Worm (Caenorhabditis elegans) whole organism, L4 larva: ENCODE results near the gene ceh-16.

Source experiments
- aly-2 ChIP-seq: sonication (generic microtip); optimal IDR thresholded peaks from 2 replicates; lab custom pipeline; 2018; ENCODE audit warnings: missing biosample characterization, missing genetic modification characterization
- ceh-32 ChIP-seq: sonication (generic microtip); optimal IDR thresholded peaks from 2 replicates; lab custom pipeline; 2016; ENCODE audit warnings: mild to moderate bottlenecking, missing genetic modification characterization, missing compliant biosample characterization; ENCODE audit not compliant: poor library complexity
- nhr-77 ChIP-seq: fragments of 150-350 bp; optimal IDR thresholded peaks from 2 replicates; lab custom pipeline; 2014; ENCODE audit warnings: missing biosample characterization, missing genetic modification characterization
- unc-62 ChIP-seq, 3 experiments: fragments of 150-350 bp in 1 of 3; sonication (generic microtip); optimal IDR thresholded peaks in 2 of 3; peaks in 1 of 3; 1 replicate in 1 of 3; 2 replicates in 2 of 3; lab custom pipeline; 2014 to 2017; ENCODE audit warnings: missing biosample characterization in 3 of 3, missing genetic modification characterization in 3 of 3, missing genetic modification reagents in 3 of 3, missing genotype in 1 of 3
- zag-1 ChIP-seq: fragments of 150-350 bp; optimal IDR thresholded peaks from 2 replicates; lab custom pipeline; 2014; ENCODE audit warnings: missing biosample characterization, missing genetic modification characterization

DNA sequence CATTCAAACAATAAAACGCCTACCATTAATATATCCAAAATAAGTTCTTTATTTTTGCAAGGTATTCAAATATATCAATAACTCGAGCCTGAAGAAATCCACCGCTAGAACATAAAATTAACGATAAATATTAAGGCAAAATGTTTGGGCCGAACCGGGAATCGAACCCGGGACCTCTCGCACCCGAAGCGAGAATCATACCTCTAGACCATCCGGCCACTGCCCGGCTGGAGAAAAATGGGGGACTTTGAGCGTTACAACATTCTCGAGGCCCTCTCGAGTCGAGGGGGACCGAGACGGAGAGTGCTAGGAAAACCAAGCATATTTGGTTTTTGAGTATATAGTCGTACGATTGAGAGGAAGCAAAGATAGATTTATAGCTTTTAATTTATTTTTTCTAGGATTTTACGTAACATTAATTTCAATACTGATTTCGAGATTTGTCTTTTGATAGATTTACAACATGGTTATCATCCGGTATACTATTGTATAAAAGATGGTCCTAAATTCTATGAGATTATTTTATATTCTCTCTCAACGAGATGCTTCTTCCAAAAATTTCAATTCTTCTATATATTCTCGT, 27.8 kb downstream of the ceh-16 start, which contains the start of gene flp-23:
- TF ChIP-seq nhr-77 (tag; lab: Kevin White, UChicago) (no peak), aly-2 (no peak), zag-1 (tag; lab: Kevin White, UChicago) (no peak), ceh-32 (no peak), unc-62 (GFP tag; optimal IDR thresholded peaks at IDR 0.05 in 1 of 2; lab: Kevin White, UChicago) (peak in 1 of 2 experiments; percentile 58), unc-62 (tag; optimal IDR thresholded peaks at IDR 0.05; lab: Kevin White, UChicago) (no peak)
